Fruit fly (Drosophila melanogaster) whole organism, embryonic: ENCODE measurements around the gene CG2794.

Source experiments
- Adf1 ChIP-seq: fragments of 200-800 bp; sonication (Bioruptor generic); IDR thresholded peaks from 2 replicates; pipeline ENCODE4 v1.3.6; 2022; ENCODE audit warnings: missing biosample characterization, missing genetic modification characterization
- Awh ChIP-seq: fragments of 200-800 bp; sonication (Bioruptor generic); IDR thresholded peaks from 2 replicates; pipeline ENCODE4, ENCODE4 v1.3.6; 2022; ENCODE audit warnings: missing biosample characterization, missing genetic modification characterization
- BEAF-32 ChIP-seq: fragments of 200-800 bp; sonication (Bioruptor generic); optimal IDR thresholded peaks from 3 replicates; lab custom pipeline; 2017; ENCODE audit warnings: missing biosample characterization, missing genetic modification characterization, mild to moderate bottlenecking, moderate library complexity, missing genetic modification reagents
- BtbVII ChIP-seq: fragments of 200-800 bp; sonication (Bioruptor generic); optimal IDR thresholded peaks from 3 replicates; lab custom pipeline; 2017; ENCODE audit warnings: missing biosample characterization, mild to moderate bottlenecking, missing genetic modification characterization
- C15 ChIP-seq: fragments of 200-800 bp; sonication (Bioruptor generic); IDR thresholded peaks from 3 replicates; pipeline ENCODE4 v1.3.6; 2022; ENCODE audit warnings: missing biosample characterization, missing genetic modification characterization
- CG10274 ChIP-seq: fragments of 200-800 bp; sonication (Bioruptor generic); optimal IDR thresholded peaks from 3 replicates; lab custom pipeline; 2017; ENCODE audit warnings: missing biosample characterization, mild to moderate bottlenecking, missing genetic modification characterization
- CG10654 ChIP-seq: fragments of 200-800 bp; sonication (Bioruptor generic); optimal IDR thresholded peaks from 2 replicates; lab custom pipeline; 2016; ENCODE audit warnings: missing biosample characterization, missing genetic modification characterization
- CG12071 ChIP-seq: fragments of 200-800 bp; sonication (Bioruptor generic); optimal IDR thresholded peaks from 3 replicates; lab custom pipeline; 2018; ENCODE audit warnings: missing biosample characterization, mild to moderate bottlenecking, missing genetic modification characterization
- CG12744 ChIP-seq: fragments of 200-800 bp; sonication (Bioruptor generic); optimal IDR thresholded peaks from 2 replicates; lab custom pipeline; 2016; ENCODE audit warnings: missing biosample characterization, missing genetic modification characterization
- CG14667 ChIP-seq: fragments of 200-800 bp; sonication (Bioruptor generic); IDR thresholded peaks from 2 replicates; pipeline ENCODE4 v1.3.6; 2022; ENCODE audit warnings: missing biosample characterization, missing genetic modification characterization
- CG14710 ChIP-seq: fragments of 200-800 bp; sonication (Bioruptor generic); optimal IDR thresholded peaks from 3 replicates; lab custom pipeline; 2019; ENCODE audit warnings: missing biosample characterization, mild to moderate bottlenecking, missing genetic modification characterization, moderate library complexity
- CG16863 ChIP-seq: fragments of 200-800 bp; sonication (Bioruptor generic); optimal IDR thresholded peaks from 3 replicates; lab custom pipeline; 2016; ENCODE audit warnings: missing biosample characterization, missing genetic modification characterization
- CG17612 ChIP-seq: fragments of 200-800 bp; sonication (Bioruptor generic); IDR thresholded peaks from 2 replicates; pipeline ENCODE4 v1.3.6; 2022; ENCODE audit warnings: missing biosample characterization, missing genetic modification characterization
- CG17912 ChIP-seq: fragments of 200-800 bp; sonication (Bioruptor generic); optimal IDR thresholded peaks from 2 replicates; lab custom pipeline; 2018; ENCODE audit warnings: missing biosample characterization, mild to moderate bottlenecking, missing genetic modification characterization
- CG2875 ChIP-seq: fragments of 200-800 bp; sonication (Bioruptor generic); optimal IDR thresholded peaks from 2 replicates; lab custom pipeline; 2017; ENCODE audit warnings: missing biosample characterization, mild to moderate bottlenecking, missing genetic modification characterization, missing genetic modification reagents
- CG3065 ChIP-seq: fragments of 200-800 bp; sonication (Bioruptor generic); optimal IDR thresholded peaks from 2 replicates; lab custom pipeline; 2016; ENCODE audit warnings: missing biosample characterization, missing genetic modification characterization
- CG7372 ChIP-seq: fragments of 200-800 bp; sonication (Bioruptor generic); IDR thresholded peaks from 2 replicates; pipeline ENCODE4 v1.3.6; 2022; ENCODE audit warnings: missing biosample characterization, missing genetic modification characterization
- CG8290 ChIP-seq, 3 experiments: fragments of 200-800 bp; sonication (Bioruptor generic); optimal IDR thresholded peaks; 2 replicates each; lab custom pipeline; 2016 to 2019; ENCODE audit warnings: missing biosample characterization in 3 of 3, missing genetic modification characterization in 3 of 3, mild to moderate bottlenecking in 2 of 3, moderate library complexity in 1 of 3
- CG8359 ChIP-seq: fragments of 200-800 bp; sonication (Bioruptor generic); optimal IDR thresholded peaks from 2 replicates; lab custom pipeline; 2017; ENCODE audit warnings: missing biosample characterization, mild to moderate bottlenecking, missing genetic modification characterization, borderline replicate concordance
- CG9609 ChIP-seq: fragments of 200-800 bp; sonication (Bioruptor generic); optimal IDR thresholded peaks from 3 replicates; lab custom pipeline; 2016; ENCODE audit warnings: missing biosample characterization, missing genetic modification characterization
- Dll ChIP-seq: fragments of 200-800 bp; sonication (Bioruptor generic); IDR thresholded peaks from 4 replicates; pipeline ENCODE4 v1.3.6; 2022; ENCODE audit warnings: missing biosample characterization, missing genetic modification characterization; ENCODE audit not compliant: partially characterized antibody
- H15 ChIP-seq: fragments of 200-800 bp; sonication (Bioruptor generic); IDR thresholded peaks from 3 replicates; pipeline ENCODE4 v1.3.6; 2022; ENCODE audit warnings: missing biosample characterization, missing genetic modification characterization
- Hmr ChIP-seq: fragments of 200-800 bp; sonication (Bioruptor generic); optimal IDR thresholded peaks from 3 replicates; lab custom pipeline; 2017; ENCODE audit warnings: mild to moderate bottlenecking, missing biosample characterization, missing genetic modification reagents, missing genetic modification characterization
- MESR4 ChIP-seq: fragments of 200-800 bp; sonication (Bioruptor generic); optimal IDR thresholded peaks from 2 replicates; lab custom pipeline; 2018; ENCODE audit warnings: missing biosample characterization, mild to moderate bottlenecking, missing genetic modification characterization, moderate library complexity
- Med ChIP-seq: fragments of 200-800 bp; sonication (Bioruptor generic); peaks from one replicate; lab custom pipeline; 2016; ENCODE audit warnings: missing biosample characterization, missing genetic modification characterization, mild to moderate bottlenecking, inconsistent platforms, moderate library complexity
- Meics ChIP-seq: fragments of 200-800 bp; sonication (Bioruptor generic); optimal IDR thresholded peaks from 2 replicates; lab custom pipeline; 2017; ENCODE audit warnings: missing biosample characterization, mild to moderate bottlenecking, missing genetic modification characterization
- Mes4 ChIP-seq: fragments of 200-800 bp; sonication (Bioruptor generic); optimal IDR thresholded peaks from 2 replicates; lab custom pipeline; 2016; ENCODE audit warnings: missing biosample characterization, missing genetic modification characterization
- Ravus ChIP-seq: fragments of 200-800 bp; sonication (Bioruptor generic); IDR thresholded peaks from 2 replicates; pipeline ENCODE4 v1.3.6; 2022; ENCODE audit warnings: missing biosample characterization, missing genetic modification characterization
- Vsx1 ChIP-seq: fragments of 200-800 bp; sonication (Bioruptor generic); optimal IDR thresholded peaks from 2 replicates; lab custom pipeline; 2017; ENCODE audit warnings: missing biosample characterization, mild to moderate bottlenecking, missing genetic modification characterization, missing genetic modification reagents
- amos ChIP-seq: fragments of 200-800 bp; sonication (Bioruptor generic); IDR thresholded peaks from 2 replicates; pipeline ENCODE4 v1.3.6; 2022; ENCODE audit warnings: missing biosample characterization, missing genetic modification characterization; ENCODE audit not compliant: partially characterized antibody
- aop ChIP-seq: fragments of 200-800 bp; sonication (Bioruptor generic); IDR thresholded peaks from 2 replicates; pipeline ENCODE4 v1.3.6; 2022; ENCODE audit warnings: missing biosample characterization, missing genetic modification characterization
- br ChIP-seq: fragments of >200 bp; optimal IDR thresholded peaks from 2 replicates; lab custom pipeline; 2017
- cas ChIP-seq: fragments of 200-800 bp; sonication (Bioruptor generic); IDR thresholded peaks from 2 replicates; pipeline ENCODE4 v1.3.6; 2022; ENCODE audit warnings: missing biosample characterization, missing genetic modification characterization
- chn ChIP-seq: fragments of 200-800 bp; sonication (Bioruptor generic); optimal IDR thresholded peaks from 2 replicates; lab custom pipeline; 2016; ENCODE audit warnings: missing biosample characterization, missing genetic modification characterization
- ems ChIP-seq: fragments of 200-800 bp; sonication (Bioruptor generic); optimal IDR thresholded peaks from 3 replicates; lab custom pipeline; 2016; ENCODE audit warnings: missing biosample characterization, missing genetic modification characterization
- gsb-n ChIP-seq: fragments of 200-800 bp; sonication (Bioruptor generic); optimal IDR thresholded peaks from 3 replicates; lab custom pipeline; 2018; ENCODE audit warnings: missing biosample characterization, mild to moderate bottlenecking, missing genetic modification characterization
- hbn ChIP-seq: fragments of 200-800 bp; sonication (Bioruptor generic); IDR thresholded peaks from 2 replicates; pipeline ENCODE4 v1.3.6; 2022; ENCODE audit warnings: missing biosample characterization, missing genetic modification characterization; ENCODE audit not compliant: partially characterized antibody
- jigr1 ChIP-seq: fragments of 200-800 bp; sonication (Bioruptor generic); IDR thresholded peaks from 3 replicates; pipeline ENCODE4 v1.3.6; 2022; ENCODE audit warnings: missing biosample characterization, missing genetic modification characterization
- ken ChIP-seq: fragments of 200-800 bp; sonication (Bioruptor generic); IDR thresholded peaks from 3 replicates; pipeline ENCODE4 v1.3.6; 2022; ENCODE audit warnings: missing biosample characterization, missing genetic modification characterization
- klu ChIP-seq: fragments of 200-800 bp; sonication (Bioruptor generic); IDR thresholded peaks from 2 replicates; pipeline ENCODE4 v1.3.6; 2022; ENCODE audit warnings: missing biosample characterization, missing genetic modification characterization
- lbe ChIP-seq: fragments of 200-800 bp; sonication (Bioruptor generic); optimal IDR thresholded peaks from 2 replicates; lab custom pipeline; 2016; ENCODE audit warnings: missing biosample characterization, mild to moderate bottlenecking, missing genetic modification characterization
- nom ChIP-seq: fragments of 200-800 bp; sonication (Bioruptor generic); optimal IDR thresholded peaks from 2 replicates; lab custom pipeline; 2017; ENCODE audit warnings: missing biosample characterization, missing genetic modification characterization, mild to moderate bottlenecking, moderate library complexity, missing genetic modification reagents
- oc ChIP-seq: fragments of 200-800 bp; sonication (Bioruptor generic); optimal IDR thresholded peaks from 2 replicates; lab custom pipeline; 2018; ENCODE audit warnings: missing biosample characterization, mild to moderate bottlenecking, missing genetic modification characterization, moderate library complexity
- pb ChIP-seq: fragments of 200-800 bp; sonication (Bioruptor generic); optimal IDR thresholded peaks from 3 replicates; lab custom pipeline; 2016; ENCODE audit warnings: missing biosample characterization, missing genetic modification characterization
- peb ChIP-seq: fragments of 200-800 bp; sonication (Bioruptor generic); IDR thresholded peaks from 2 replicates; pipeline ENCODE4 v1.3.6; 2022; ENCODE audit warnings: missing biosample characterization, missing genetic modification characterization
- sd ChIP-seq: fragments of 200-800 bp; sonication (Bioruptor generic); optimal IDR thresholded peaks from 3 replicates; lab custom pipeline; 2018; ENCODE audit warnings: missing biosample characterization, mild to moderate bottlenecking, missing genetic modification characterization, moderate library complexity
- sna ChIP-seq: fragments of 200-800 bp; sonication (Bioruptor generic); IDR thresholded peaks from 2 replicates; pipeline ENCODE4 v1.3.6; 2022; ENCODE audit warnings: missing biosample characterization, missing genetic modification characterization; ENCODE audit not compliant: partially characterized antibody
- usp ChIP-seq: fragments of >200 bp; optimal IDR thresholded peaks from 2 replicates; lab custom pipeline; 2017; ENCODE audit warnings: missing biosample characterization, missing genetic modification characterization
- zf30C ChIP-seq: fragments of 200-800 bp; sonication (Bioruptor generic); optimal IDR thresholded peaks from 3 replicates; lab custom pipeline; 2018; ENCODE audit warnings: missing biosample characterization, mild to moderate bottlenecking, missing genetic modification characterization

The CG2794 gene

dm6 chr2L:523165-523835 lies 40.7 kb upstream of the CG2794 start (continued):
- no peak for TF ChIP-seq C15 (GFP tag; lab: Robert Waterston, UW)
- no peak for TF ChIP-seq zf30C (GFP tag; lab: Kevin White, UChicago)
- TF ChIP-seq amos (GFP tag; lab: Robert Waterston, UW), result peak; percentile 59; the same call in 1 of the 2 replicates
- TF ChIP-seq usp (GFP tag; lab: Kevin White, UChicago), result no peak
- 0 out of 2 replicates have a peak, but pooled peaks have one; percentile 32 for TF ChIP-seq aop (GFP tag; lab: Robert Waterston, UW)
- TF ChIP-seq CG3065, result no peak
- no peak for TF ChIP-seq CG10654 (GFP tag; lab: Kevin White, UChicago)
- peak; percentile 50 for TF ChIP-seq nom (GFP tag; lab: Kevin White, UChicago)
- no peak for TF ChIP-seq BEAF-32 (GFP tag; lab: Kevin White, UChicago)
- TF ChIP-seq MESR4 (GFP tag; lab: Kevin White, UChicago), result peak; percentile 15
- TF ChIP-seq CG17612, result no peak
- no peak for TF ChIP-seq CG10274 (GFP tag; lab: Kevin White, UChicago)
- no peak for TF ChIP-seq CG2875 (GFP tag; lab: Kevin White, UChicago)
- TF ChIP-seq peb (GFP tag; lab: Robert Waterston, UW), result 0 out of 2 replicates have a peak, but pooled peaks have one; percentile 23
- TF ChIP-seq CG14667 (GFP tag; lab: Robert Waterston, UW), result no peak
- TF ChIP-seq Adf1 (GFP tag; lab: Robert Waterston, UW), result peak; percentile 86
- TF ChIP-seq Vsx1 (GFP tag; lab: Kevin White, UChicago), result no peak
- peak; percentile 57; the same call in 1 of the 2 replicates for TF ChIP-seq sna (GFP tag; lab: Robert Waterston, UW)
- peak; percentile 95 for TF ChIP-seq Med (GFP tag; lab: Kevin White, UChicago)
- TF ChIP-seq CG14710, result peak; percentile 25
- no peak for TF ChIP-seq jigr1 (GFP tag; lab: Robert Waterston, UW)
- no peak for TF ChIP-seq H15
- TF ChIP-seq CG8290 (GFP tag; optimal IDR thresholded peaks at IDR 0.05; lab: Kevin White, UChicago), result peak; percentile 21
- TF ChIP-seq CG8290 (tag; optimal IDR thresholded peaks at IDR 0.05; lab: Kevin White, UChicago), result peak in 1 of 2 experiments; percentile 80
- TF ChIP-seq ems, result peak; percentile 40
- no peak for TF ChIP-seq CG7372
- peak; percentile 83 for TF ChIP-seq sd (tag; lab: Kevin White, UChicago)
- peak; percentile 20 for TF ChIP-seq gsb-n (tag; lab: Kevin White, UChicago)
- TF ChIP-seq cas (GFP tag; lab: Robert Waterston, UW), result no peak
- TF ChIP-seq Hmr (GFP tag; lab: Kevin White, UChicago), result peak; percentile 56
- peak; percentile 61; the same call in 3 of the 4 replicates for TF ChIP-seq Dll (GFP tag; lab: Robert Waterston, UW)
- TF ChIP-seq ken, result 0 out of 3 replicates have a peak, but pooled peaks have one; percentile 32
- no peak for TF ChIP-seq CG9609
- TF ChIP-seq hbn (GFP tag; lab: Robert Waterston, UW), result peak; percentile 52; the same call in 1 of the 2 replicates
- TF ChIP-seq CG16863 (GFP tag; lab: Kevin White, UChicago), result no peak
- TF ChIP-seq chn (GFP tag; lab: Kevin White, UChicago), result peak; percentile 15
- TF ChIP-seq pb, result peak; percentile 32
- no peak for TF ChIP-seq Mes4 (GFP tag; lab: Kevin White, UChicago)
- peak; percentile 71 for TF ChIP-seq CG12071 (GFP tag; lab: Kevin White, UChicago)
- TF ChIP-seq Ravus (GFP tag; lab: Robert Waterston, UW), result no peak
- TF ChIP-seq Meics (GFP tag; lab: Kevin White, UChicago), result peak; percentile 38
- TF ChIP-seq Awh (GFP tag; lab: Robert Waterston, UW), result 0 out of 2 replicates have a peak, but pooled peaks have one; percentile 6
- TF ChIP-seq lbe (GFP tag; lab: Kevin White, UChicago), result peak; percentile 49
- no peak for TF ChIP-seq BtbVII (GFP tag; lab: Kevin White, UChicago)
- peak; percentile 28 for TF ChIP-seq CG17912 (GFP tag; lab: Kevin White, UChicago)
- TF ChIP-seq klu, result no peak
- TF ChIP-seq br, result no peak
- no peak for TF ChIP-seq CG8359 (GFP tag; lab: Kevin White, UChicago)
- peak; percentile 90 for TF ChIP-seq oc
- TF ChIP-seq CG12744 (GFP tag; lab: Kevin White, UChicago), result peak; percentile 8
